Fruit fly (Drosophila melanogaster): ENCODE measurements around the gene CG7551.

DNA sequence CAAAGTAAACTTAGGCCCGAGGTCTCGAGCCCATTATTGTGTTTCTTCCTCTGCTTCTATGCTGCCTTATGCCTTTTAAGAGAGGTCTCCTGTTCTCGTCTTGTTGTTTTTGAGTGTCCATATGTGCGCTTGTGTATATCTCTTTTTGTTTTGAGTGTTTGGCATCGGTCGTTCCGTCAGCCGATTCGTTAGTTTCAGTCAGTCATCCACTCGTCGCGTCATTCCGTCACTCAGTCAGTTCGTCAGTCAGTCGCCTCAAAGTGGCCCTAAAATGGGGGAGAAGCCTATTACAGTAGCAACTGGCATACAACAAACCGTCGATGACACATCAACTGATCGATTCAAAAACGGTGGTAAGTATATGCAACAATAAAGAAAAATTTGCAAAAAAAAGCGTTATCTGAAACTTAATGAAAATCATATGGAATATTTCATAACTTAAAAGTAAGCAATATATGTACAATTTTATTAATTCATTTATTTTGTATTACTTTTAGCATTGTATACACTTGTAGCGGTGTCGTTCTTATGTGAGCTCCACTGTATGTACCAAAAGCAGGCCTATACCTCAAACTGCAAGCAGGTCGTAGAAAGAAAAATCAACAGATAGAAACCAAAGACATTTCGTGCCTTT lies 40.1 kb upstream of the CG7551 start:
- no peak for TF ChIP-seq foxo (GFP tag; optimal IDR thresholded peaks at IDR 0.05)
- no peak for TF ChIP-seq Dfd (GFP tag; optimal IDR thresholded peaks at IDR 0.05)
- TF ChIP-seq h (GFP tag; optimal IDR thresholded peaks at IDR 0.05) = no peak
- TF ChIP-seq Vsx2 (GFP tag; optimal IDR thresholded peaks at IDR 0.05; ENCODE audit: partially characterized antibody) = no peak
- no peak for TF ChIP-seq dmrt93B (GFP tag; optimal IDR thresholded peaks at IDR 0.05)
- no peak for TF ChIP-seq dl (GFP tag; optimal IDR thresholded peaks at IDR 0.05; ENCODE audit: insufficient read depth in 1 of 2, partially characterized antibody in 2 of 2)
- TF ChIP-seq Rel (GFP tag; optimal IDR thresholded peaks at IDR 0.05) = no peak
- no peak for TF ChIP-seq Rel (tag; optimal IDR thresholded peaks at IDR 0.05)
- TF ChIP-seq br (GFP tag; optimal IDR thresholded peaks at IDR 0.05) = no peak

All from whole organism, wandering third instar larva.